Worm (Caenorhabditis elegans): ENCODE data around the gene nas-15.

- TF ChIP-seq R02D3.7 (tag; optimal IDR thresholded peaks at IDR 0.05) = no peak
- no peak for TF ChIP-seq ama-1 (optimal IDR thresholded peaks at IDR 0.05)
- TF ChIP-seq lin-11 (tag; optimal IDR thresholded peaks at IDR 0.05) = peak; percentile 29
- TF ChIP-seq egl-27 (tag; optimal IDR thresholded peaks at IDR 0.05) = no peak
- no peak for TF ChIP-seq nhr-77 (tag; optimal IDR thresholded peaks at IDR 0.05)
- TF ChIP-seq unc-39 (tag; optimal IDR thresholded peaks at IDR 0.05) = no peak
- no peak for TF ChIP-seq ceh-82 (tag; optimal IDR thresholded peaks at IDR 0.05)
- TF ChIP-seq fos-1 (tag; optimal IDR thresholded peaks at IDR 0.05) = no peak
- TF ChIP-seq nhr-6 (tag; optimal IDR thresholded peaks at IDR 0.05) = no peak
These were observed 14.1 kb upstream of the nas-15 start, which contains the start of gene dyf-11 for ce11 chrX:763452-763851.
